Worm (Caenorhabditis elegans): ENCODE measurements around the gene ZC15.10.

DNA sequence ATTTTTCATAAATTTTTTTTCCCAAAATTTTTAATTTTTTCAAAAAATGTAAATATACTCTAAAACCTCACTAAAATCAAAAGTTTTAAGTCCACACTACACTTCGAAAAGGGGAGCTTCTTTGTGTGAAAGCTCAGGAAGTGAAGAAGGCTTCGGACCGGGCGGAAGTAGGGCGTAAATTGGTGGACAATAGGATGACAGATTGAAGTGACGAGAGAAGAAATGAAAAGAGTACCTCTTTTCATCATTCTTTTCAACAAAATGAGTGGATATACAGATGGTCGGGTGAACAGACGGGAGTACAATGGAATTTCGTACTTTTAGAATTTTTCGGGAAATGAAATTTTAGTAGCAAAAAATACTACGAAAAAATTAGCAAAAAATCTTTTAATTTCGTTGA is 28.3 kb downstream of the ZC15.10 start:
- TF ChIP-seq pes-1 (GFP tag; IDR thresholded peaks at IDR 0.05), result no peak
- TF ChIP-seq ets-7 (tag; optimal IDR thresholded peaks at IDR 0.05), result no peak
- TF ChIP-seq ceh-13 (GFP tag; optimal IDR thresholded peaks at IDR 0.05), result no peak
- TF ChIP-seq tra-4 (tag; optimal IDR thresholded peaks at IDR 0.05), result no peak
- no peak for TF ChIP-seq ama-1 (optimal IDR thresholded peaks at IDR 0.05)
- no peak for TF ChIP-seq flt-1 (GFP tag; IDR thresholded peaks at IDR 0.05)
- TF ChIP-seq F13C5.2 (tag; optimal IDR thresholded peaks at IDR 0.05), result no peak
- no peak for TF ChIP-seq hmg-4 (GFP tag; optimal IDR thresholded peaks at IDR 0.05)

Measured in whole organism, early embryonic.